Worm (Caenorhabditis elegans) whole organism, mixed stage, embryonic: ENCODE data around the gene Y17G9B.8.

Source experiments
- ces-1 ChIP-seq: fragments of 150-350 bp; optimal IDR thresholded peaks from 2 replicates; lab custom pipeline; 2014; ENCODE audit warnings: missing biosample characterization, missing genetic modification reagents, missing genetic modification characterization
- elt-1 ChIP-seq: sonication (generic microtip); optimal IDR thresholded peaks from 2 replicates; lab custom pipeline; 2017; ENCODE audit warnings: missing genetic modification characterization, mild to moderate bottlenecking, missing compliant biosample characterization, antibody characterized with exemption, moderate library complexity, borderline replicate concordance; ENCODE audit not compliant: insufficient read depth
- hlh-1 ChIP-seq: fragments of 150-350 bp; optimal IDR thresholded peaks from 2 replicates; lab custom pipeline; 2014; ENCODE audit warnings: missing biosample characterization, missing genetic modification reagents, missing genetic modification characterization
- lin-13 ChIP-seq: fragments of 150-350 bp; optimal IDR thresholded peaks from 2 replicates; lab custom pipeline; 2014; ENCODE audit warnings: missing biosample characterization, missing genetic modification characterization
- nhr-12 ChIP-seq: fragments of 150-350 bp; optimal IDR thresholded peaks from 2 replicates; lab custom pipeline; 2014; ENCODE audit warnings: missing biosample characterization, missing genetic modification characterization
- nhr-28 ChIP-seq: fragments of 150-350 bp; optimal IDR thresholded peaks from 2 replicates; lab custom pipeline; 2014; ENCODE audit warnings: missing biosample characterization, missing genetic modification characterization
- nhr-76 ChIP-seq: sonication (generic microtip); optimal IDR thresholded peaks from 2 replicates; lab custom pipeline; 2017; ENCODE audit warnings: missing biosample characterization, missing genetic modification characterization
- snpc-4 ChIP-seq: fragments of 150-350 bp; optimal IDR thresholded peaks from 2 replicates; lab custom pipeline; 2014; ENCODE audit warnings: missing biosample characterization, missing genetic modification characterization
- sptf-1 ChIP-seq: sonication (generic microtip); optimal IDR thresholded peaks from 2 replicates; lab custom pipeline; 2017; ENCODE audit warnings: mild to moderate bottlenecking, missing genetic modification characterization, moderate library complexity, missing compliant biosample characterization
- unc-62 ChIP-seq: fragments of 150-350 bp; optimal IDR thresholded peaks from 2 replicates; lab custom pipeline; 2014; ENCODE audit warnings: missing biosample characterization, missing genetic modification reagents, missing genetic modification characterization
- ztf-11 ChIP-seq: fragments of 150-350 bp; optimal IDR thresholded peaks from 2 replicates; lab custom pipeline; 2014; ENCODE audit warnings: missing biosample characterization, missing genetic modification characterization

DNA sequence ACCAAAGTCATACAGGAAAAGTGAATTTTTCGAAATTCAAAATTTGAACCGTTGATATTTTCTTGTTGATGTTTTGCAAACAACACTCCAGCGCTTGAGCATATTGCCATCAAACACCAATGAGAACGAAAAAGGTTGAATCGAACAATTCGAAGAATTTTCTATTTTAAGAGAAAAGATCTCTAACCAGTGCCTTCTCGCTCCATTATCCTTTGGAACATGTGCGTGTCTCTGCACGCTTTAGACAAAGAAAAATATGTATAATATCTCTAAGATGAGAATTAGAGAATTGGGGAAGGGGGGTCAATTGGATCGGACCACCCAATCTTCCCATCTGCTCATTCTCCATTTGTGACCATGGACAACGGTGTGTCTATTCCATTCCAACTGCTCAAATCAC is 5.2 kb upstream of the Y17G9B.8 start, which contains the start of gene Y17G9B.2:
- no peak for TF ChIP-seq ces-1 (GFP tag; lab: Kevin White, UChicago)
- no peak for TF ChIP-seq unc-62 (GFP tag; lab: Kevin White, UChicago)
- no peak for TF ChIP-seq ztf-11
- no peak for TF ChIP-seq nhr-76
- TF ChIP-seq sptf-1 (tag; lab: Kevin White, UChicago): no peak
- TF ChIP-seq hlh-1: no peak
- no peak for TF ChIP-seq nhr-12 (tag; lab: Kevin White, UChicago)
- TF ChIP-seq nhr-28 (tag; lab: Kevin White, UChicago): no peak
- TF ChIP-seq elt-1: no peak
- no peak for TF ChIP-seq snpc-4 (tag; lab: Kevin White, UChicago)
- TF ChIP-seq lin-13 (tag; lab: Kevin White, UChicago): no peak
